Worm (Caenorhabditis elegans): ENCODE results near the gene D1046.2.

ce11 chrIV:8906164-8906563, 19.7 kb downstream of the D1046.2 start, which contains the start of gene C27B7.6:
- TF ChIP-seq efl-1 (GFP tag; optimal IDR thresholded peaks at IDR 0.05) = no peak
- TF ChIP-seq hmg-1.2 (GFP tag; IDR thresholded peaks at IDR 0.05) = no peak
- no peak for TF ChIP-seq egrh-3 (GFP tag; IDR thresholded peaks at IDR 0.05)
- TF ChIP-seq lin-35 (GFP tag; optimal IDR thresholded peaks at IDR 0.05) = no peak
- no peak for TF ChIP-seq snpc-1.1 (tag; optimal IDR thresholded peaks at IDR 0.05; ENCODE audit: insufficient read depth)
- no peak for TF ChIP-seq snpc-4 (GFP tag; optimal IDR thresholded peaks at IDR 0.05)
- no peak for TF ChIP-seq snpc-4 (tag; optimal IDR thresholded peaks at IDR 0.05)
- no peak for TF ChIP-seq unc-62 (GFP tag; optimal IDR thresholded peaks at IDR 0.05)
- TF ChIP-seq F22D6.2 (tag; optimal IDR thresholded peaks at IDR 0.05) = no peak
- no peak for TF ChIP-seq bed-1 (GFP tag; IDR thresholded peaks at IDR 0.05)
- TF ChIP-seq ceh-27 (GFP tag; optimal IDR thresholded peaks at IDR 0.05) = no peak
